Worm (Caenorhabditis elegans) whole organism, midembryonic: ENCODE results near the gene T01D1.4.
A peak's percentile ranks its signal among the peaks of the same experiment; 100 is the strongest.

Source experiments
- T22C8.4 ChIP-seq: fragments of 200-800 bp; sonication (Bioruptor generic); IDR thresholded peaks from 2 replicates; pipeline ENCODE4 v1.3.6; 2022; ENCODE audit warnings: missing genetic modification characterization, missing compliant biosample characterization
- cog-1 ChIP-seq: sonication (generic microtip); optimal IDR thresholded peaks from 2 replicates; lab custom pipeline; 2016; ENCODE audit warnings: missing genetic modification characterization, missing compliant biosample characterization
- flt-1 ChIP-seq: fragments of 200-800 bp; sonication (Bioruptor generic); IDR thresholded peaks from 2 replicates; pipeline ENCODE4 v1.3.6; 2022; ENCODE audit warnings: missing genetic modification characterization, missing compliant biosample characterization
- klf-2 ChIP-seq: fragments of 200-800 bp; sonication (Bioruptor generic); conservative IDR thresholded peaks from 2 replicates; pipeline ENCODE4 v1.3.6; 2022; ENCODE audit warnings: missing genetic modification reagents, missing genetic modification characterization, missing compliant biosample characterization
- med-1 ChIP-seq: sonication (generic microtip); optimal IDR thresholded peaks from 2 replicates; lab custom pipeline; 2017; ENCODE audit warnings: missing genetic modification characterization, mild to moderate bottlenecking, missing compliant biosample characterization, antibody characterized with exemption, missing genetic modification reagents; ENCODE audit not compliant: insufficient read depth
- ref-1 ChIP-seq: fragments of 200-800 bp; sonication (Bioruptor generic); conservative IDR thresholded peaks from 2 replicates; pipeline ENCODE4 v1.3.6; 2022; ENCODE audit warnings: missing genetic modification reagents, missing genetic modification characterization, missing compliant biosample characterization
- tab-1 ChIP-seq: fragments of 200-800 bp; sonication (Bioruptor generic); IDR thresholded peaks from 2 replicates; pipeline ENCODE4 v1.3.6; 2022; ENCODE audit warnings: missing genetic modification characterization, missing compliant biosample characterization
- ztf-23 ChIP-seq: fragments of 200-800 bp; sonication (Bioruptor generic); IDR thresholded peaks from 2 replicates; pipeline ENCODE4 v1.3.6; 2022; ENCODE audit warnings: missing genetic modification reagents, missing genetic modification characterization, missing compliant biosample characterization
- ztf-29 ChIP-seq: fragments of 200-800 bp; sonication (Bioruptor generic); IDR thresholded peaks from 2 replicates; pipeline ENCODE4 v1.3.6; 2022; ENCODE audit warnings: missing genetic modification reagents, missing genetic modification characterization, missing compliant biosample characterization

Gene T01D1.4

ce11 chrII:192584-192983, 13.7 kb upstream of the T01D1.4 start:
- TF ChIP-seq ztf-29 (GFP tag; lab: Robert Waterston, UW) (no peak), klf-2 (GFP tag; lab: Robert Waterston, UW) (no peak), tab-1 (GFP tag; lab: Robert Waterston, UW) (no peak), T22C8.4 (no peak), ztf-23 (GFP tag; lab: Robert Waterston, UW) (no peak), flt-1 (no peak), ref-1 (GFP tag; lab: Robert Waterston, UW) (no peak), med-1 (GFP tag; lab: Kevin White, UChicago) (no peak), cog-1 (no peak)

- TF ChIP-seq med-1 (GFP tag; lab: Kevin White, UChicago) (no peak), ztf-23 (GFP tag; lab: Robert Waterston, UW) (no peak), ref-1 (GFP tag; lab: Robert Waterston, UW) (no peak), tab-1 (GFP tag; lab: Robert Waterston, UW) (no peak), ztf-29 (GFP tag; lab: Robert Waterston, UW) (no peak), cog-1 (no peak), flt-1 (no peak), T22C8.4 (no peak), klf-2 (GFP tag; lab: Robert Waterston, UW) (no peak)
Observed at ce11 chrII:188967-189366, 10.1 kb upstream of the T01D1.4 start, which contains the start of gene T01D1.5. TSS of gene T01D1.5 (minus strand) at chrII:189067.

- TF ChIP-seq med-1 (GFP tag; lab: Kevin White, UChicago), result no peak
- no peak for TF ChIP-seq cog-1
- TF ChIP-seq ztf-29 (GFP tag; lab: Robert Waterston, UW), result no peak
- no peak for TF ChIP-seq flt-1
- no peak for TF ChIP-seq tab-1 (GFP tag; lab: Robert Waterston, UW)
- TF ChIP-seq T22C8.4, result no peak
- no peak for TF ChIP-seq ref-1 (GFP tag; lab: Robert Waterston, UW)
- TF ChIP-seq klf-2 (GFP tag; lab: Robert Waterston, UW), result no peak
- no peak for TF ChIP-seq ztf-23 (GFP tag; lab: Robert Waterston, UW)
Observed at ce11 chrII:186504-186903, 7.6 kb upstream of the T01D1.4 start, which contains the start of gene T01D1.8. TSS of gene T01D1.8 (plus strand) at chrII:186739.

- no peak for TF ChIP-seq ztf-29 (GFP tag; lab: Robert Waterston, UW)
- no peak for TF ChIP-seq ztf-23 (GFP tag; lab: Robert Waterston, UW)
Observed at ce11 chrII:178146-178545, 747 bp downstream of the T01D1.4 start.

ce11 chrII:176622-177021, 2.3 kb downstream of the T01D1.4 start:
- TF ChIP-seq ztf-29 (GFP tag; lab: Robert Waterston, UW), result no peak
- TF ChIP-seq klf-2 (GFP tag; lab: Robert Waterston, UW), result no peak
- no peak for TF ChIP-seq ref-1 (GFP tag; lab: Robert Waterston, UW)
- TF ChIP-seq flt-1, result no peak
- no peak for TF ChIP-seq ztf-23 (GFP tag; lab: Robert Waterston, UW)
- no peak for TF ChIP-seq tab-1 (GFP tag; lab: Robert Waterston, UW)
- TF ChIP-seq med-1 (GFP tag; lab: Kevin White, UChicago), result no peak
- TF ChIP-seq T22C8.4, result no peak

ce11 chrII:175868-176267, 3.0 kb downstream of the T01D1.4 start, which contains the start of gene T01D1.3:
TSS of gene T01D1.3 (minus strand) at chrII:175968.
- TF ChIP-seq ztf-29 (GFP tag; lab: Robert Waterston, UW) (no peak), ztf-23 (GFP tag; lab: Robert Waterston, UW) (no peak), flt-1 (no peak), T22C8.4 (no peak), ref-1 (GFP tag; lab: Robert Waterston, UW) (no peak), cog-1 (no peak), med-1 (GFP tag; lab: Kevin White, UChicago) (no peak), tab-1 (GFP tag; lab: Robert Waterston, UW) (no peak), klf-2 (GFP tag; lab: Robert Waterston, UW) (no peak)

ce11 chrII:173679-174078, 5.2 kb downstream of the T01D1.4 start, which contains the start of gene T01D1.7:
TSS of gene T01D1.7 (minus strand) at chrII:173779.
- TF ChIP-seq cog-1 (no peak), ref-1 (GFP tag; lab: Robert Waterston, UW) (no peak), tab-1 (GFP tag; lab: Robert Waterston, UW) (no peak)

ce11 chrII:163229-163628, 15.7 kb downstream of the T01D1.4 start:
- TF ChIP-seq klf-2 (GFP tag; lab: Robert Waterston, UW) (no peak), ztf-23 (GFP tag; lab: Robert Waterston, UW) (no peak), T22C8.4 (no peak), tab-1 (GFP tag; lab: Robert Waterston, UW) (no peak), cog-1 (no peak), flt-1 (no peak), ztf-29 (GFP tag; lab: Robert Waterston, UW) (no peak), ref-1 (GFP tag; lab: Robert Waterston, UW) (no peak), med-1 (GFP tag; lab: Kevin White, UChicago) (no peak)

- TF ChIP-seq klf-2 (GFP tag; lab: Robert Waterston, UW) (no peak), T22C8.4 (no peak)
Observed at ce11 chrII:162182-162581, 16.7 kb downstream of the T01D1.4 start, which contains the start of gene etr-1. TSS of gene etr-1 (plus strand) at chrII:162374.

- TF ChIP-seq ztf-29 (GFP tag; lab: Robert Waterston, UW) (no peak), klf-2 (GFP tag; lab: Robert Waterston, UW) (no peak), cog-1 (peak; percentile 34), flt-1 (0 out of 2 replicates have a peak, but pooled peaks have one; percentile 31), ztf-23 (GFP tag; lab: Robert Waterston, UW) (no peak), T22C8.4 (no peak), ref-1 (GFP tag; lab: Robert Waterston, UW) (no peak), tab-1 (GFP tag; lab: Robert Waterston, UW) (no peak), med-1 (GFP tag; lab: Kevin White, UChicago) (no peak)
Observed at ce11 chrII:161275-161674, 17.6 kb downstream of the T01D1.4 start.
